Fruit fly (Drosophila melanogaster): ENCODE measurements around the gene Atet.
A peak's percentile ranks its signal among the peaks of the same experiment; 100 is the strongest.

Gene Atet

dm6 chr2L:4333758-4334114, at the start of gene Atet (continued):
- TF ChIP-seq CG6791 (GFP tag; IDR thresholded peaks at IDR 0.05; ENCODE audit: partially characterized antibody) = peak; percentile 71; the same call in 2 of the 3 replicates
- TF ChIP-seq CG12071 (GFP tag; optimal IDR thresholded peaks at IDR 0.05) = peak; percentile 47
- no peak for TF ChIP-seq H2.0 (GFP tag; IDR thresholded peaks at IDR 0.05)
- TF ChIP-seq knrl (GFP tag; IDR thresholded peaks at IDR 0.05; ENCODE audit: partially characterized antibody) = peak; percentile 19; the same call in 1 of the 3 replicates
- TF ChIP-seq mirr (GFP tag; optimal IDR thresholded peaks at IDR 0.05) = no peak
- TF ChIP-seq CG2199 (GFP tag; IDR thresholded peaks at IDR 0.05) = peak; percentile 78; the same call in 1 of the 3 replicates
- TF ChIP-seq onecut (GFP tag; IDR thresholded peaks at IDR 0.05) = 0 out of 2 replicates have a peak, but pooled peaks have one; percentile 1
- peak; percentile 54 for TF ChIP-seq sd (tag; optimal IDR thresholded peaks at IDR 0.05)
- TF ChIP-seq nom (GFP tag; optimal IDR thresholded peaks at IDR 0.05) = peak; percentile 8
- TF ChIP-seq CG12299 (tag; optimal IDR thresholded peaks at IDR 0.05) = no peak
- TF ChIP-seq D (optimal IDR thresholded peaks at IDR 0.05) = no peak
- TF ChIP-seq D (GFP tag; optimal IDR thresholded peaks at IDR 0.05) = no peak
- peak; percentile 15 for TF ChIP-seq CG13894 (tag; optimal IDR thresholded peaks at IDR 0.05)
- TF ChIP-seq ken (GFP tag; IDR thresholded peaks at IDR 0.05) = 0 out of 3 replicates have a peak, but pooled peaks have one; percentile 40
- TF ChIP-seq bowl (GFP tag; IDR thresholded peaks at IDR 0.05) = 0 out of 2 replicates have a peak, but pooled peaks have one; percentile 20
- peak; percentile 46; the same call in 1 of the 2 replicates for TF ChIP-seq Adf1 (GFP tag; IDR thresholded peaks at IDR 0.05)
- peak; percentile 1 for TF ChIP-seq CG3163 (GFP tag; optimal IDR thresholded peaks at IDR 0.05)
- peak; percentile 29; the same call in 1 of the 3 replicates for TF ChIP-seq CG16813 (GFP tag; IDR thresholded peaks at IDR 0.05; ENCODE audit: partially characterized antibody)
- TF ChIP-seq CG10321 (GFP tag; IDR thresholded peaks at IDR 0.05) = peak; percentile 39; the same call in 1 of the 2 replicates
- peak; percentile 3 for TF ChIP-seq CG3407 (GFP tag; optimal IDR thresholded peaks at IDR 0.05)
- peak; percentile 19 for TF ChIP-seq CG15479 (GFP tag; optimal IDR thresholded peaks at IDR 0.05)
- TF ChIP-seq Dbx (GFP tag; IDR thresholded peaks at IDR 0.05) = peak; percentile 37; the same call in 1 of the 3 replicates
- TF ChIP-seq E2f2 (GFP tag; IDR thresholded peaks at IDR 0.05) = peak; percentile 23; the same call in 1 of the 2 replicates
- TF ChIP-seq gcm2 (GFP tag; optimal IDR thresholded peaks at IDR 0.05) = peak; percentile 15
- no peak for TF ChIP-seq Dll (GFP tag; IDR thresholded peaks at IDR 0.05; ENCODE audit: partially characterized antibody)
- no peak for TF ChIP-seq CG11247 (GFP tag; IDR thresholded peaks at IDR 0.05)
- peak; percentile 25 for TF ChIP-seq CG13624 (GFP tag; optimal IDR thresholded peaks at IDR 0.05)
- no peak for TF ChIP-seq esg (GFP tag; conservative IDR thresholded peaks at IDR 0.05)
- no peak for TF ChIP-seq CG8290 (GFP tag; optimal IDR thresholded peaks at IDR 0.05)
- TF ChIP-seq CG8290 (tag; optimal IDR thresholded peaks at IDR 0.05) = peak in 1 of 2 experiments; percentile 71
- 0 out of 2 replicates have a peak, but pooled peaks have one; percentile 3 for TF ChIP-seq wor (GFP tag; IDR thresholded peaks at IDR 0.05)
- TF ChIP-seq CG8924 (tag; optimal IDR thresholded peaks at IDR 0.05) = no peak
- TF ChIP-seq CG17385 (GFP tag; optimal IDR thresholded peaks at IDR 0.05) = peak; percentile 29
- 0 out of 2 replicates have a peak, but pooled peaks have one; percentile 14 for TF ChIP-seq unc-4 (GFP tag; IDR thresholded peaks at IDR 0.05; ENCODE audit: partially characterized antibody)
- TF ChIP-seq PHDP (tag; optimal IDR thresholded peaks at IDR 0.05) = no peak
- 0 out of 3 replicates have a peak, but pooled peaks have one; percentile 31 for TF ChIP-seq CG7963 (GFP tag; IDR thresholded peaks at IDR 0.05; ENCODE audit: partially characterized antibody)
- TF ChIP-seq CG9932 (GFP tag; IDR thresholded peaks at IDR 0.05) = no peak; the same call in 1 of the 2 replicates
- peak; percentile 93 for TF ChIP-seq CG15601 (tag; optimal IDR thresholded peaks at IDR 0.05)
- peak; percentile 70 for TF ChIP-seq bbx (GFP tag; IDR thresholded peaks at IDR 0.05; ENCODE audit: partially characterized antibody)
- peak; percentile 85; the same call in 3 of the 4 replicates for TF ChIP-seq chinmo (GFP tag; IDR thresholded peaks at IDR 0.05; ENCODE audit: partially characterized antibody)
- no peak for TF ChIP-seq Atf3 (GFP tag; optimal IDR thresholded peaks at IDR 0.05)
- TF ChIP-seq Deaf1 (tag; optimal IDR thresholded peaks at IDR 0.05) = peak; percentile 79
- no peak for TF ChIP-seq ara (GFP tag; IDR thresholded peaks at IDR 0.05)
- TF ChIP-seq ap (GFP tag; IDR thresholded peaks at IDR 0.05) = 0 out of 2 replicates have a peak, but pooled peaks have one; percentile 24
- TF ChIP-seq her (GFP tag; optimal IDR thresholded peaks at IDR 0.05) = peak; percentile 64
- peak; percentile 47 for TF ChIP-seq CG10543 (GFP tag; optimal IDR thresholded peaks at IDR 0.05)
- TF ChIP-seq Trl (optimal IDR thresholded peaks at IDR 0.05) = peak; percentile 60 to 65
- TF ChIP-seq Trl (GFP tag; optimal IDR thresholded peaks at IDR 0.05) = no peak
- no peak for TF ChIP-seq h (optimal IDR thresholded peaks at IDR 0.05)

Measured in whole organism, embryonic.